Fruit fly (Drosophila melanogaster): Measurements from ENCODE around the gene CG4022.

The CG4022 gene

DNA sequence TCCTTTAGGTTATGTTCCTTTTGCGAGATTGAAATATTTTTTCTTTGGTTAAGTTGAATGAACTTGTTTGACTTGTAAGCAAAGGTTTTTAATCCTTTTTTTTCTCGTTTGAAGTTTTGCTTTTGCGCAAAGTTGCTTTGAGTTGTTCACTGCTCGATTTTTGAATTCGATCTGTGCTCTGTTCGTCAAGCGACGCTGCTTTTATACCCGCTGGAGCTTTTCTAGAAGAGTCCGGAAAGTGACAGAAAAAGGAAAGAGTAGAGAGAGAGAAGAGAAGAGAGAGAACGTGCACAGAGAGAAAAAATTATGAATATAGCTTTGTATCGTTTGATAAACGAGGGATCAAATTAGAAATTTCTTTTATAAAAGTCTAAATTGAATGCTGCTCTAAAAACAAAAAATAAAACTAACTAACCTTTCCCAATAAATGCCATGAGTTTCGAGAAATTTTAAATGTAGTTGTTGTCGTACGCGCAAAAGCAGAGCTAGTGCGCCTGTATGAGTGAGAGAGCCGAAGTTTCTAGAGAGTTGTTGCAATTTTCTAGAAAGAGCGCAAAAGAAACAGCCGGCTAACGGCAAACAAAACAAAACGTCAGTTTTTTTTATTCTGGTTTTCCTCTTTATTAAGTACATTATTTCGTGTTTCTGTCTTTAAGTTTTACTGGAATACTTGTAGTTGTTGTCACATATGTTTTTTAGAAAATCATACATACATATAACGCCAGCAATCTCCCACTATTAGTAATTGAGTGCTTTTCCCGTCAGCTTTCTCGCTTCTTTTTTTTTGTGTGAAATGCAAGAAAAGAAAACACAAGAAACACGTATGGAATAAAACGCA, 33.2 kb downstream of the CG4022 start, which contains the start of gene Hsp26 (continued):
- peak; percentile 23; the same call in 1 of the 3 replicates for TF ChIP-seq Optix (GFP tag; IDR thresholded peaks at IDR 0.05)
- peak; percentile 86; the same call in 2 of the 3 replicates for TF ChIP-seq CG34422 (GFP tag; IDR thresholded peaks at IDR 0.05)
- TF ChIP-seq CG7271 (tag; optimal IDR thresholded peaks at IDR 0.05): no peak
- TF ChIP-seq unpg (GFP tag; optimal IDR thresholded peaks at IDR 0.05): peak; percentile 91
- 0 out of 2 replicates have a peak, but pooled peaks have one; percentile 27 for TF ChIP-seq GATAe (GFP tag; conservative IDR thresholded peaks at IDR 0.05)
- peak; percentile 88 for TF ChIP-seq Mes4 (GFP tag; optimal IDR thresholded peaks at IDR 0.05)
- peak; percentile 52 for TF ChIP-seq MTF-1 (GFP tag; optimal IDR thresholded peaks at IDR 0.05; ENCODE audit: borderline replicate concordance)
- peak; percentile 80 for TF ChIP-seq scrt (GFP tag; optimal IDR thresholded peaks at IDR 0.05)
- peak; percentile 89 for TF ChIP-seq CG17829 (tag; optimal IDR thresholded peaks at IDR 0.05)
- no peak for TF ChIP-seq Lhr (GFP tag; optimal IDR thresholded peaks at IDR 0.05)
- TF ChIP-seq CG33557 (GFP tag; optimal IDR thresholded peaks at IDR 0.05): peak; percentile 21
- TF ChIP-seq Xrp1 (GFP tag; IDR thresholded peaks at IDR 0.05): peak; percentile 91
- peak; percentile 70 for TF ChIP-seq Dek (tag; optimal IDR thresholded peaks at IDR 0.05)
- TF ChIP-seq ato (GFP tag; IDR thresholded peaks at IDR 0.05; ENCODE audit: partially characterized antibody): no peak
- peak; percentile 82 for TF ChIP-seq CG10979 (tag; optimal IDR thresholded peaks at IDR 0.05)
- TF ChIP-seq btn (GFP tag; optimal IDR thresholded peaks at IDR 0.05): peak; percentile 46
- peak; percentile 12 for TF ChIP-seq CG3995 (GFP tag; optimal IDR thresholded peaks at IDR 0.05)
- TF ChIP-seq sr (GFP tag; IDR thresholded peaks at IDR 0.05): no peak
- TF ChIP-seq ac (GFP tag; optimal IDR thresholded peaks at IDR 0.05): no peak
- peak; percentile 38 for TF ChIP-seq CG6654 (GFP tag; optimal IDR thresholded peaks at IDR 0.05)
- TF ChIP-seq CkIIα-i1 (GFP tag; IDR thresholded peaks at IDR 0.05): no peak
- TF ChIP-seq C15 (GFP tag; IDR thresholded peaks at IDR 0.05): peak; percentile 54; the same call in 1 of the 3 replicates
- peak; percentile 86 for TF ChIP-seq odd (GFP tag; optimal IDR thresholded peaks at IDR 0.05)
- peak; percentile 67 for TF ChIP-seq Sox100B (GFP tag; optimal IDR thresholded peaks at IDR 0.05)
- no peak for TF ChIP-seq Scr (GFP tag; IDR thresholded peaks at IDR 0.05; ENCODE audit: partially characterized antibody)
- peak; percentile 79 for TF ChIP-seq CG12219 (GFP tag; optimal IDR thresholded peaks at IDR 0.05)
- peak; percentile 64 for TF ChIP-seq dm (GFP tag; optimal IDR thresholded peaks at IDR 0.05)
- TF ChIP-seq Vsx1 (GFP tag; optimal IDR thresholded peaks at IDR 0.05): peak; percentile 53
- peak; percentile 72 for TF ChIP-seq peb (GFP tag; IDR thresholded peaks at IDR 0.05)
- peak; percentile 67 for TF ChIP-seq Atf-2 (GFP tag; optimal IDR thresholded peaks at IDR 0.05)
- TF ChIP-seq hb (GFP tag; IDR thresholded peaks at IDR 0.05; ENCODE audit: partially characterized antibody): no peak
- peak; percentile 93 for TF ChIP-seq row (GFP tag; IDR thresholded peaks at IDR 0.05)
- TF ChIP-seq Oli (tag; optimal IDR thresholded peaks at IDR 0.05): peak; percentile 86
- TF ChIP-seq CG9797 (GFP tag; optimal IDR thresholded peaks at IDR 0.05): no peak
- peak; percentile 87 for TF ChIP-seq CG8388 (GFP tag; optimal IDR thresholded peaks at IDR 0.05)
- peak; percentile 55; the same call in 1 of the 2 replicates for TF ChIP-seq CG6272 (GFP tag; IDR thresholded peaks at IDR 0.05)
- peak; percentile 92 for TF ChIP-seq so (GFP tag; IDR thresholded peaks at IDR 0.05)
- peak; percentile 89 for TF ChIP-seq cg (GFP tag; optimal IDR thresholded peaks at IDR 0.05)
- peak; percentile 71; the same call in 1 of the 2 replicates for TF ChIP-seq bowl (GFP tag; IDR thresholded peaks at IDR 0.05)
- TF ChIP-seq E2f2 (GFP tag; IDR thresholded peaks at IDR 0.05): peak; percentile 68; the same call in 1 of the 2 replicates
- peak; percentile 54 for TF ChIP-seq CG2116 (GFP tag; optimal IDR thresholded peaks at IDR 0.05)
- peak; percentile 71 for TF ChIP-seq CG32772 (GFP tag; IDR thresholded peaks at IDR 0.05)
- TF ChIP-seq Gug (GFP tag; IDR thresholded peaks at IDR 0.05): peak; percentile 43; the same call in 2 of the 4 replicates
- peak; percentile 85 for TF ChIP-seq CG15269 (tag; optimal IDR thresholded peaks at IDR 0.05)
- TF ChIP-seq inv (GFP tag; IDR thresholded peaks at IDR 0.05; ENCODE audit: partially characterized antibody): no peak
- peak; percentile 81 for TF ChIP-seq Dip3 (GFP tag; optimal IDR thresholded peaks at IDR 0.05)
- peak; percentile 83 for TF ChIP-seq CG12155 (GFP tag; optimal IDR thresholded peaks at IDR 0.05)
- peak; percentile 46 for TF ChIP-seq Ets97D (GFP tag; optimal IDR thresholded peaks at IDR 0.05)

All from whole organism, embryonic.